Fruit fly (Drosophila melanogaster) whole organism, embryonic: ENCODE data around the gene CG15461.

Source experiments
- B-H1 ChIP-seq: fragments of 200-800 bp; sonication (Bioruptor generic); IDR thresholded peaks from 3 replicates; pipeline ENCODE4 v1.3.6; 2022; ENCODE audit warnings: missing biosample characterization, missing genetic modification characterization
- CG10366 ChIP-seq: fragments of 200-800 bp; sonication (Bioruptor generic); IDR thresholded peaks from 2 replicates; pipeline ENCODE4 v1.3.6; 2022; ENCODE audit warnings: missing biosample characterization, missing genetic modification characterization
- CG10431 ChIP-seq: fragments of 200-800 bp; sonication (Bioruptor generic); optimal IDR thresholded peaks from 3 replicates; lab custom pipeline; 2018; ENCODE audit warnings: missing biosample characterization, mild to moderate bottlenecking, missing genetic modification characterization
- CG10543 ChIP-seq: fragments of 200-800 bp; sonication (Bioruptor generic); optimal IDR thresholded peaks from 3 replicates; lab custom pipeline; 2017; ENCODE audit warnings: missing biosample characterization, mild to moderate bottlenecking, missing genetic modification characterization, moderate library complexity
- CG12155 ChIP-seq: fragments of 200-800 bp; sonication (Bioruptor generic); optimal IDR thresholded peaks from 3 replicates; lab custom pipeline; 2016; ENCODE audit warnings: missing biosample characterization, missing genetic modification characterization
- CG1233 ChIP-seq: fragments of 200-800 bp; sonication (Bioruptor generic); optimal IDR thresholded peaks from 4 replicates; lab custom pipeline; 2018; ENCODE audit warnings: missing biosample characterization, mild to moderate bottlenecking, missing genetic modification characterization
- CG12769 ChIP-seq: fragments of 200-800 bp; sonication (Bioruptor generic); optimal IDR thresholded peaks from 2 replicates; lab custom pipeline; 2019; ENCODE audit warnings: missing biosample characterization, mild to moderate bottlenecking, missing genetic modification characterization, moderate library complexity
- CG13424 ChIP-seq: fragments of 200-800 bp; sonication (Bioruptor generic); optimal IDR thresholded peaks from 2 replicates; lab custom pipeline; 2019; ENCODE audit warnings: missing biosample characterization, mild to moderate bottlenecking, missing genetic modification characterization, moderate library complexity
- CG13894 ChIP-seq: fragments of 200-800 bp; sonication (Bioruptor generic); optimal IDR thresholded peaks from 3 replicates; lab custom pipeline; 2018; ENCODE audit warnings: missing biosample characterization, mild to moderate bottlenecking, missing genetic modification characterization, moderate library complexity
- CG17361 ChIP-seq: fragments of 200-800 bp; sonication (Bioruptor generic); IDR thresholded peaks from 3 replicates; pipeline ENCODE4 v1.3.6; 2022; ENCODE audit warnings: missing biosample characterization, missing genetic modification characterization
- CG17568 ChIP-seq: fragments of 200-800 bp; sonication (Bioruptor generic); optimal IDR thresholded peaks from 2 replicates; lab custom pipeline; 2018; ENCODE audit warnings: missing biosample characterization, mild to moderate bottlenecking, missing genetic modification characterization, moderate library complexity
- CG3065 ChIP-seq: fragments of 200-800 bp; sonication (Bioruptor generic); optimal IDR thresholded peaks from 2 replicates; lab custom pipeline; 2016; ENCODE audit warnings: missing biosample characterization, missing genetic modification characterization
- CG31224 ChIP-seq: fragments of 200-800 bp; sonication (Bioruptor generic); IDR thresholded peaks from 2 replicates; pipeline ENCODE4 v1.3.6; 2022; ENCODE audit warnings: missing biosample characterization, missing genetic modification characterization
- CG4424 ChIP-seq: fragments of 200-800 bp; sonication (Bioruptor generic); optimal IDR thresholded peaks from 3 replicates; lab custom pipeline; 2016; ENCODE audit warnings: missing biosample characterization, missing genetic modification characterization
- CG7745 ChIP-seq: fragments of 200-800 bp; sonication (Bioruptor generic); optimal IDR thresholded peaks from 2 replicates; lab custom pipeline; 2018; ENCODE audit warnings: missing biosample characterization, mild to moderate bottlenecking, missing genetic modification characterization, moderate library complexity
- CG7839 ChIP-seq: fragments of 200-800 bp; sonication (Bioruptor generic); optimal IDR thresholded peaks from 3 replicates; lab custom pipeline; 2018; ENCODE audit warnings: missing biosample characterization, mild to moderate bottlenecking, missing genetic modification characterization, moderate library complexity
- CG7987 ChIP-seq: fragments of 200-800 bp; sonication (Bioruptor generic); optimal IDR thresholded peaks from 2 replicates; lab custom pipeline; 2018; ENCODE audit warnings: missing biosample characterization, mild to moderate bottlenecking, missing genetic modification characterization, moderate library complexity
- CG8290 ChIP-seq, 3 experiments: fragments of 200-800 bp; sonication (Bioruptor generic); optimal IDR thresholded peaks; 2 replicates each; lab custom pipeline; 2016 to 2019; ENCODE audit warnings: missing biosample characterization in 3 of 3, missing genetic modification characterization in 3 of 3, mild to moderate bottlenecking in 2 of 3, moderate library complexity in 1 of 3
- CG8924 ChIP-seq: fragments of 200-800 bp; optimal IDR thresholded peaks from 3 replicates; lab custom pipeline; 2019; ENCODE audit warnings: missing biosample characterization, mild to moderate bottlenecking, missing genetic modification characterization, moderate library complexity
- CoRest ChIP-seq: fragments of 200-800 bp; sonication (Bioruptor generic); optimal IDR thresholded peaks from 3 replicates; lab custom pipeline; 2018; ENCODE audit warnings: missing biosample characterization, mild to moderate bottlenecking, missing genetic modification characterization, moderate library complexity
- Dek ChIP-seq: fragments of 200-800 bp; sonication (Bioruptor generic); optimal IDR thresholded peaks from 3 replicates; lab custom pipeline; 2019; ENCODE audit warnings: missing biosample characterization, mild to moderate bottlenecking, missing genetic modification characterization, moderate library complexity
- Drgx ChIP-seq: fragments of 200-800 bp; sonication (Bioruptor generic); IDR thresholded peaks from 2 replicates; pipeline ENCODE4 v1.3.6; 2022; ENCODE audit warnings: missing biosample characterization, missing genetic modification characterization
- H2.0 ChIP-seq: fragments of 200-800 bp; sonication (Bioruptor generic); IDR thresholded peaks from 2 replicates; pipeline ENCODE4 v1.3.6; 2022; ENCODE audit warnings: missing biosample characterization, missing genetic modification characterization
- HmgD ChIP-seq: fragments of 200-800 bp; sonication (Bioruptor generic); optimal IDR thresholded peaks from 3 replicates; lab custom pipeline; 2016; ENCODE audit warnings: missing biosample characterization, missing genetic modification characterization
- Oli ChIP-seq: fragments of 200-800 bp; sonication (Bioruptor generic); optimal IDR thresholded peaks from 2 replicates; lab custom pipeline; 2018; ENCODE audit warnings: missing biosample characterization, mild to moderate bottlenecking, missing genetic modification characterization, moderate library complexity
- PHDP ChIP-seq: fragments of 200-800 bp; sonication (Bioruptor generic); optimal IDR thresholded peaks from 3 replicates; lab custom pipeline; 2018; ENCODE audit warnings: missing biosample characterization, mild to moderate bottlenecking, missing genetic modification characterization, moderate library complexity
- Sox100B ChIP-seq: fragments of 200-800 bp; sonication (Bioruptor generic); optimal IDR thresholded peaks from 3 replicates; lab custom pipeline; 2018; ENCODE audit warnings: missing biosample characterization, mild to moderate bottlenecking, missing genetic modification characterization
- Sox102F ChIP-seq: fragments of 200-800 bp; sonication (Bioruptor generic); optimal IDR thresholded peaks from 2 replicates; lab custom pipeline; 2018; ENCODE audit warnings: missing biosample characterization, mild to moderate bottlenecking, missing genetic modification characterization, moderate library complexity
- abd-A ChIP-seq: fragments of 200-800 bp; sonication (Bioruptor generic); optimal IDR thresholded peaks from 3 replicates; lab custom pipeline; 2019; ENCODE audit warnings: missing biosample characterization, mild to moderate bottlenecking, missing genetic modification characterization, moderate library complexity
- ac ChIP-seq: fragments of 200-800 bp; sonication (Bioruptor generic); optimal IDR thresholded peaks from 3 replicates; lab custom pipeline; 2017; ENCODE audit warnings: missing biosample characterization, mild to moderate bottlenecking, missing genetic modification characterization
- al ChIP-seq: fragments of 200-800 bp; sonication (Bioruptor generic); IDR thresholded peaks from 2 replicates; pipeline ENCODE4 v1.3.6; 2022; ENCODE audit warnings: missing biosample characterization, missing genetic modification characterization
- cg ChIP-seq: fragments of 200-800 bp; sonication (Bioruptor generic); optimal IDR thresholded peaks from 3 replicates; lab custom pipeline; 2019; ENCODE audit warnings: missing biosample characterization, mild to moderate bottlenecking, missing genetic modification characterization, moderate library complexity
- croc ChIP-seq: fragments of 200-800 bp; sonication (Bioruptor generic); conservative IDR thresholded peaks from 3 replicates; pipeline ENCODE4 v1.3.6; 2022; ENCODE audit warnings: missing biosample characterization, missing genetic modification characterization
- dpn ChIP-seq, 2 experiments: fragments of 200-800 bp; sonication (Bioruptor generic); optimal IDR thresholded peaks; 3 replicates each; lab custom pipeline; 2016; ENCODE audit warnings: missing biosample characterization in 2 of 2, missing genetic modification characterization in 2 of 2
- dysf ChIP-seq: fragments of 200-800 bp; sonication (Bioruptor generic); IDR thresholded peaks from 3 replicates; pipeline ENCODE4 v1.3.6; 2022; ENCODE audit warnings: missing biosample characterization, missing genetic modification characterization
- esg ChIP-seq: fragments of 200-800 bp; sonication (Bioruptor generic); conservative IDR thresholded peaks from 2 replicates; pipeline ENCODE4 v1.3.6; 2022; ENCODE audit warnings: missing biosample characterization, missing genetic modification characterization
- eve ChIP-seq, 2 experiments: fragments of >200 bp; optimal IDR thresholded peaks; 2 replicates each; lab custom pipeline; 2017; ENCODE audit warnings: missing biosample characterization in 2 of 2, missing genetic modification characterization in 2 of 2
- grau ChIP-seq: fragments of 200-800 bp; optimal IDR thresholded peaks from 3 replicates; lab custom pipeline; 2019; ENCODE audit warnings: missing biosample characterization, mild to moderate bottlenecking, missing genetic modification characterization, moderate library complexity
- lab ChIP-seq: fragments of 200-800 bp; sonication (Bioruptor generic); optimal IDR thresholded peaks from 3 replicates; lab custom pipeline; 2017; ENCODE audit warnings: missing biosample characterization, missing genetic modification characterization, mild to moderate bottlenecking, moderate library complexity, missing genetic modification reagents
- lbe ChIP-seq: fragments of 200-800 bp; sonication (Bioruptor generic); optimal IDR thresholded peaks from 2 replicates; lab custom pipeline; 2016; ENCODE audit warnings: missing biosample characterization, mild to moderate bottlenecking, missing genetic modification characterization
- mam ChIP-seq: fragments of 200-800 bp; sonication (Bioruptor generic); optimal IDR thresholded peaks from 3 replicates; lab custom pipeline; 2016; ENCODE audit warnings: missing biosample characterization, missing genetic modification characterization
- onecut ChIP-seq: fragments of 200-800 bp; sonication (Bioruptor generic); IDR thresholded peaks from 2 replicates; pipeline ENCODE4 v1.3.6; 2022; ENCODE audit warnings: missing biosample characterization, missing genetic modification characterization
- otp ChIP-seq: fragments of 200-800 bp; sonication (Bioruptor generic); IDR thresholded peaks from 3 replicates; pipeline ENCODE4, ENCODE4 v1.3.6; 2022; ENCODE audit warnings: missing biosample characterization, missing genetic modification characterization
- pum ChIP-seq: fragments of 200-800 bp; sonication (Bioruptor generic); optimal IDR thresholded peaks from 2 replicates; lab custom pipeline; 2016; ENCODE audit warnings: missing biosample characterization, missing genetic modification characterization
- sens-2 ChIP-seq: fragments of 200-800 bp; sonication (Bioruptor generic); IDR thresholded peaks from 2 replicates; pipeline ENCODE4 v1.3.6; 2022; ENCODE audit warnings: missing biosample characterization, missing genetic modification characterization
- ssp ChIP-seq: fragments of 200-800 bp; sonication (Bioruptor generic); IDR thresholded peaks from 2 replicates; pipeline ENCODE4 v1.3.6; 2022; ENCODE audit warnings: missing biosample characterization, missing genetic modification characterization
- tna ChIP-seq: fragments of 200-800 bp; sonication (Bioruptor generic); IDR thresholded peaks from 2 replicates; pipeline ENCODE4 v1.3.6; 2022; ENCODE audit warnings: missing biosample characterization, missing genetic modification characterization; ENCODE audit not compliant: partially characterized antibody
- tx ChIP-seq: fragments of 200-800 bp; sonication (Bioruptor generic); optimal IDR thresholded peaks from 2 replicates; lab custom pipeline; 2016; ENCODE audit warnings: missing biosample characterization, missing genetic modification characterization

CG15461 gene

DNA sequence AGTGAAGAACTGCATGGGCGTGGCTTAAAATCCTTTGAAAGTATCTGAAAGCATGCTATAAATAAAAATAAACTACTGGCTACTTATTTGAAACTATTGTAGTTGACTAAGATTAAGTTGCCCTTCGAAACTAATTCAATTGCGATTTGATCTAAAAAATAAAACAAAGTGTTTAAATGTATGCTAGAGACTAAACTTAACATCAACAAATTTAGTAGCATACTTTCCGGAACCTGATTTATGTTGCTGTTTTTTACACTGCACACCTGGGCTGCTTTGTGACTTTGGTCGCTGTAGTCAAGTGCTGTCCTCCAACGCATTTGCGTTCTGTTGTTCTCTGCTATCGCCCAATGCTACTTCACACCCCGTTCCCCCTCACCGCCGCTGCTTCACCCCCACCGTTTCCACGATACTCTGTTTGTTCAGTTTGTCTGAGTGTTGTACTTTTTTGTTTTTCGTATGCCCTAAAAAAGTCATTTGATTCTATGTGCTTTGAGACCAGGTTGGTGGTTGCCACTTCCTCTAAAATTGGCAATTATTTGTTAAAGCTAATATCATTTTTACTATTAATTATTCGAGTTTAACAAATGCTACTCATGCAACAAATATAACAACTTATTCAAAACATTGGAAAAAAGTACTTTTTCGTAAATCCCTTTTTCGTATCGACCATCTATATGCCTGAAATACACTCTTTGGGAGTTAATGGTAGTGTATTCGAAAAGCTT lies 17.0 kb downstream of the CG15461 start (continued):
- TF ChIP-seq eve (GFP tag; optimal IDR thresholded peaks at IDR 0.05; lab: Kevin White, UChicago): peak in 1 of 2 experiments; percentile 82
- peak; percentile 81 for TF ChIP-seq lab (GFP tag; lab: Kevin White, UChicago)
- peak; percentile 46 for TF ChIP-seq CG7839 (tag; lab: Kevin White, UChicago)
- TF ChIP-seq CG13424 (tag; lab: Kevin White, UChicago): peak; percentile 59
- peak; percentile 4; the same call in 1 of the 2 replicates for TF ChIP-seq onecut (GFP tag; lab: Robert Waterston, UW)
- peak; percentile 38 for TF ChIP-seq esg (GFP tag; lab: Robert Waterston, UW)
- TF ChIP-seq CG17568: peak; percentile 37
- peak; percentile 60; the same call in 2 of the 3 replicates for TF ChIP-seq CG17361 (GFP tag; lab: Robert Waterston, UW)
- peak; percentile 38 for TF ChIP-seq Sox100B (GFP tag; lab: Kevin White, UChicago)
- peak; percentile 10 for TF ChIP-seq Dek (tag; lab: Kevin White, UChicago)
- TF ChIP-seq CG4424 (GFP tag; lab: Kevin White, UChicago): peak; percentile 13
- TF ChIP-seq CG8924 (tag; lab: Kevin White, UChicago): peak; percentile 55
- no peak for TF ChIP-seq tna (GFP tag; lab: Robert Waterston, UW)
- peak; percentile 55 for TF ChIP-seq Sox102F (GFP tag; lab: Kevin White, UChicago)
- peak; percentile 59 for TF ChIP-seq grau (tag; lab: Kevin White, UChicago)
- no peak for TF ChIP-seq HmgD (GFP tag; lab: Kevin White, UChicago)
- TF ChIP-seq CG12769 (tag; lab: Kevin White, UChicago): peak; percentile 47
- peak; percentile 42; the same call in 1 of the 2 replicates for TF ChIP-seq CG10366 (GFP tag; lab: Robert Waterston, UW)
- TF ChIP-seq CG12155 (GFP tag; lab: Kevin White, UChicago): no peak
- TF ChIP-seq al (GFP tag; lab: Robert Waterston, UW): peak; percentile 24; the same call in 1 of the 2 replicates
- TF ChIP-seq mam (GFP tag; lab: Kevin White, UChicago): peak; percentile 41
- TF ChIP-seq dpn (GFP tag; optimal IDR thresholded peaks at IDR 0.05; lab: Kevin White, UChicago): peak in 1 of 2 experiments; percentile 5
- TF ChIP-seq otp (GFP tag; lab: Robert Waterston, UW): peak; percentile 26; the same call in 1 of the 3 replicates
- TF ChIP-seq B-H1: no peak
- TF ChIP-seq PHDP: peak; percentile 54
- no peak for TF ChIP-seq abd-A
- no peak for TF ChIP-seq CG7987 (GFP tag; lab: Kevin White, UChicago)
- TF ChIP-seq CG10543 (GFP tag; lab: Kevin White, UChicago): peak; percentile 71
- TF ChIP-seq CG3065 (GFP tag; lab: Kevin White, UChicago): no peak
- TF ChIP-seq CG31224 (GFP tag; lab: Robert Waterston, UW): no peak
- no peak for TF ChIP-seq Drgx (GFP tag; lab: Robert Waterston, UW)
- TF ChIP-seq CG8290 (GFP tag; optimal IDR thresholded peaks at IDR 0.05; lab: Kevin White, UChicago): peak; percentile 97
- TF ChIP-seq CG8290 (tag; optimal IDR thresholded peaks at IDR 0.05; lab: Kevin White, UChicago): peak; percentile 92 to 97
- TF ChIP-seq tx: peak; percentile 3
- peak; percentile 1 for TF ChIP-seq CG13894 (tag; lab: Kevin White, UChicago)
- TF ChIP-seq CG7745: no peak
- TF ChIP-seq CoRest (tag; lab: Kevin White, UChicago): peak; percentile 50
- TF ChIP-seq CG10431: no peak
- TF ChIP-seq Oli (tag; lab: Kevin White, UChicago): peak; percentile 40
- peak; percentile 36 for TF ChIP-seq lbe (GFP tag; lab: Kevin White, UChicago)
- no peak for TF ChIP-seq sens-2 (GFP tag; lab: Robert Waterston, UW)
- no peak for TF ChIP-seq ssp
- no peak for TF ChIP-seq ac (GFP tag; lab: Kevin White, UChicago)
- TF ChIP-seq pum: peak; percentile 4
- 0 out of 2 replicates have a peak, but pooled peaks have one; percentile 15 for TF ChIP-seq H2.0
- TF ChIP-seq croc (GFP tag; lab: Robert Waterston, UW): no peak
- no peak for TF ChIP-seq cg (GFP tag; lab: Kevin White, UChicago)
- TF ChIP-seq CG1233 (GFP tag; lab: Kevin White, UChicago): peak; percentile 42
- TF ChIP-seq dysf (GFP tag; lab: Robert Waterston, UW): peak; percentile 56; the same call in 2 of the 3 replicates
